Fruit fly (Drosophila melanogaster): ENCODE data around the gene CG4116.
A peak's percentile ranks its signal among the peaks of the same experiment; 100 is the strongest.

CG4116 gene

DNA sequence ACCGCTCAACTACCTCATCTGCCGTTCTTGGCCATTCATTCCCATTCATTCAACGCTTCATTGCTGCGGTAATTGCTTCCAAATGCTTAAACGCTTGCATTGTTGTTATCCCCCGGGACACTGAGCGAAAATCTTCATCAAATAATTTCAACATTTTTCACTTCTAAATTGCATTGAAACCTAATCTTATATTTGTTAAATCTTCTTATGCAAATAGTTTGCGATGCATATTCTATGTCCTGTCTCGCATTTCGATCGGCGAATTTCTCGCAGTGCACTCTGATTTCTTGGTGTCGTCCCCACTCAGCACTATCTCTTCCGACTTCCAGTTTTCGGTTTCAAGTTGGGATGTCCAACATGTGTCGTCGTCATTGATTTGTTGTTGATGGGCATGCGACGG, 29.6 kb upstream of the CG4116 start (continued):
- TF ChIP-seq CG7372 (GFP tag; IDR thresholded peaks at IDR 0.05): peak; percentile 81
- TF ChIP-seq CkIIα-i1 (GFP tag; IDR thresholded peaks at IDR 0.05): no peak
- TF ChIP-seq Vsx1 (GFP tag; optimal IDR thresholded peaks at IDR 0.05): peak; percentile 65
- no peak for TF ChIP-seq CG2129 (GFP tag; IDR thresholded peaks at IDR 0.05; ENCODE audit: partially characterized antibody)
- peak; percentile 94 for TF ChIP-seq trem (tag; optimal IDR thresholded peaks at IDR 0.05)
- peak; percentile 92 for TF ChIP-seq CG3407 (GFP tag; optimal IDR thresholded peaks at IDR 0.05)
- TF ChIP-seq bab2 (GFP tag; optimal IDR thresholded peaks at IDR 0.05): peak; percentile 91
- TF ChIP-seq TFAM (GFP tag; optimal IDR thresholded peaks at IDR 0.05): peak; percentile 82
- TF ChIP-seq CG17328 (GFP tag; IDR thresholded peaks at IDR 0.05): peak; percentile 96
- no peak for TF ChIP-seq pan (optimal IDR thresholded peaks at IDR 0.05)
- TF ChIP-seq pan (GFP tag; optimal IDR thresholded peaks at IDR 0.05 in 1 of 2, IDR thresholded peaks at IDR 0.05 in 1 of 2): peak in 1 of 2 experiments; percentile 88
- TF ChIP-seq HLH3B (GFP tag; IDR thresholded peaks at IDR 0.05): peak; percentile 90
- no peak for TF ChIP-seq CG13287 (GFP tag; IDR thresholded peaks at IDR 0.05; ENCODE audit: partially characterized antibody)
- peak; percentile 94 for TF ChIP-seq CG2875 (GFP tag; optimal IDR thresholded peaks at IDR 0.05)
- TF ChIP-seq CG10274 (GFP tag; optimal IDR thresholded peaks at IDR 0.05): peak; percentile 68
- no peak for TF ChIP-seq cad (GFP tag; optimal IDR thresholded peaks at IDR 0.05)
- peak; percentile 78 for TF ChIP-seq CG17568 (GFP tag; optimal IDR thresholded peaks at IDR 0.05)
- TF ChIP-seq ewg (GFP tag; optimal IDR thresholded peaks at IDR 0.05): peak; percentile 88
- peak; percentile 94 for TF ChIP-seq CG8089 (GFP tag; optimal IDR thresholded peaks at IDR 0.05)
- peak; percentile 32 for TF ChIP-seq MESR4 (GFP tag; optimal IDR thresholded peaks at IDR 0.05)
- TF ChIP-seq hkb (optimal IDR thresholded peaks at IDR 0.05): no peak
- peak; percentile 90 for TF ChIP-seq hkb (GFP tag; IDR thresholded peaks at IDR 0.05)
- TF ChIP-seq pita (GFP tag; optimal IDR thresholded peaks at IDR 0.05): no peak
- TF ChIP-seq hth (optimal IDR thresholded peaks at IDR 0.05): no peak
- peak; percentile 83 for TF ChIP-seq sob (GFP tag; IDR thresholded peaks at IDR 0.05)
- peak; percentile 89 for TF ChIP-seq NfI (GFP tag; optimal IDR thresholded peaks at IDR 0.05)
- TF ChIP-seq Xrp1 (GFP tag; IDR thresholded peaks at IDR 0.05): peak; percentile 96
- peak; percentile 57 for TF ChIP-seq sd (tag; optimal IDR thresholded peaks at IDR 0.05)
- peak; percentile 87; the same call in 2 of the 3 replicates for TF ChIP-seq CG11093 (GFP tag; IDR thresholded peaks at IDR 0.05)
- TF ChIP-seq CG4424 (GFP tag; optimal IDR thresholded peaks at IDR 0.05): peak; percentile 95
- TF ChIP-seq da (GFP tag; optimal IDR thresholded peaks at IDR 0.05): peak; percentile 81
- TF ChIP-seq PHDP (tag; optimal IDR thresholded peaks at IDR 0.05): peak; percentile 88
- TF ChIP-seq Dip3 (GFP tag; optimal IDR thresholded peaks at IDR 0.05): peak; percentile 74
- peak; percentile 94 for TF ChIP-seq Sox102F (GFP tag; optimal IDR thresholded peaks at IDR 0.05)
- TF ChIP-seq CG2889 (GFP tag; IDR thresholded peaks at IDR 0.05): peak; percentile 77
- TF ChIP-seq Six4 (GFP tag; optimal IDR thresholded peaks at IDR 0.05): peak; percentile 96
- TF ChIP-seq vnd (GFP tag; IDR thresholded peaks at IDR 0.05; ENCODE audit: partially characterized antibody): no peak
- TF ChIP-seq CG10979 (tag; optimal IDR thresholded peaks at IDR 0.05): peak; percentile 97
- TF ChIP-seq CHES-1-like (GFP tag; optimal IDR thresholded peaks at IDR 0.05): peak; percentile 86
- TF ChIP-seq Optix (GFP tag; IDR thresholded peaks at IDR 0.05): peak; percentile 90
- peak; percentile 87 for TF ChIP-seq CG4854 (GFP tag; optimal IDR thresholded peaks at IDR 0.05)
- peak; percentile 79 for TF ChIP-seq CG12299 (tag; optimal IDR thresholded peaks at IDR 0.05)
- peak; percentile 97 for TF ChIP-seq vvl (GFP tag; IDR thresholded peaks at IDR 0.05)
- TF ChIP-seq B-H1 (GFP tag; IDR thresholded peaks at IDR 0.05): peak; percentile 83
- TF ChIP-seq repo (GFP tag; optimal IDR thresholded peaks at IDR 0.05): peak; percentile 94
- TF ChIP-seq CG14050 (GFP tag; IDR thresholded peaks at IDR 0.05): peak; percentile 78
- TF ChIP-seq br (optimal IDR thresholded peaks at IDR 0.05): no peak
- TF ChIP-seq MTF-1 (GFP tag; optimal IDR thresholded peaks at IDR 0.05; ENCODE audit: borderline replicate concordance): peak; percentile 89
- peak; percentile 88 for TF ChIP-seq shn (GFP tag; optimal IDR thresholded peaks at IDR 0.05)
- TF ChIP-seq lmd (GFP tag; IDR thresholded peaks at IDR 0.05): peak; percentile 91
- TF ChIP-seq CG10321 (GFP tag; IDR thresholded peaks at IDR 0.05): no peak
- TF ChIP-seq CG15514 (GFP tag; optimal IDR thresholded peaks at IDR 0.05): peak; percentile 45
